Fruit fly (Drosophila melanogaster) whole organism, adult: ENCODE data around the gene Ggamma30A.

ENCODE experiments used
- CG11617 ChIP-seq: fragments of 200-800 bp; sonication (Bioruptor generic); optimal IDR thresholded peaks from 2 replicates; lab custom pipeline; 2017; ENCODE audit warnings: mild to moderate bottlenecking, missing biosample characterization, missing genetic modification reagents, missing genetic modification characterization
- CG12768 ChIP-seq: fragments of 200-800 bp; sonication (Bioruptor generic); optimal IDR thresholded peaks from 2 replicates; lab custom pipeline; 2017; ENCODE audit warnings: missing biosample characterization, missing genetic modification characterization, mild to moderate bottlenecking, moderate library complexity, missing genetic modification reagents
- CG14711 ChIP-seq: fragments of 200-800 bp; sonication (Bioruptor generic); optimal IDR thresholded peaks from 2 replicates; lab custom pipeline; 2018; ENCODE audit warnings: missing biosample characterization, mild to moderate bottlenecking, missing genetic modification characterization, moderate library complexity
- CG1620 ChIP-seq: fragments of 200-800 bp; sonication (Bioruptor generic); optimal IDR thresholded peaks from 2 replicates; lab custom pipeline; 2016; ENCODE audit warnings: missing biosample characterization, missing genetic modification characterization
- CG33017 ChIP-seq: fragments of 200-800 bp; sonication (Bioruptor generic); optimal IDR thresholded peaks from 2 replicates; lab custom pipeline; 2018; ENCODE audit warnings: missing biosample characterization, mild to moderate bottlenecking, missing genetic modification characterization, moderate library complexity
- CG5204 ChIP-seq: fragments of 200-800 bp; sonication (Bioruptor generic); optimal IDR thresholded peaks from 2 replicates; lab custom pipeline; 2016; ENCODE audit warnings: missing biosample characterization, missing genetic modification characterization
- CG7045 ChIP-seq: fragments of 200-800 bp; sonication (Bioruptor generic); optimal IDR thresholded peaks from 2 replicates; lab custom pipeline; 2017; ENCODE audit warnings: missing biosample characterization, mild to moderate bottlenecking, missing genetic modification characterization
- CG7101 ChIP-seq: fragments of 200-800 bp; sonication (Bioruptor generic); optimal IDR thresholded peaks from 2 replicates; lab custom pipeline; 2018; ENCODE audit warnings: missing biosample characterization, mild to moderate bottlenecking, missing genetic modification characterization, moderate library complexity
- Clk ChIP-seq: fragments of 200-800 bp; sonication (Bioruptor generic); optimal IDR thresholded peaks from 2 replicates; lab custom pipeline; 2017; ENCODE audit warnings: missing biosample characterization, missing genetic modification characterization
- Crg-1 ChIP-seq: fragments of 200-800 bp; sonication (Bioruptor generic); optimal IDR thresholded peaks from 2 replicates; lab custom pipeline; 2016; ENCODE audit warnings: missing biosample characterization, missing genetic modification characterization
- Hr96 ChIP-seq: fragments of 200-800 bp; sonication (Bioruptor generic); optimal IDR thresholded peaks from 2 replicates; lab custom pipeline; 2016; ENCODE audit warnings: missing biosample characterization, missing genetic modification characterization
- Mnt ChIP-seq: fragments of 200-800 bp; sonication (Bioruptor generic); optimal IDR thresholded peaks from 2 replicates; lab custom pipeline; 2016; ENCODE audit warnings: missing biosample characterization, mild to moderate bottlenecking, missing genetic modification characterization
- bab1 ChIP-seq: fragments of 200-800 bp; sonication (Bioruptor generic); optimal IDR thresholded peaks from 3 replicates; lab custom pipeline; 2019; ENCODE audit warnings: missing biosample characterization, mild to moderate bottlenecking, missing genetic modification characterization, moderate library complexity
- cic ChIP-seq: fragments of 200-800 bp; sonication (Bioruptor generic); optimal IDR thresholded peaks from 2 replicates; lab custom pipeline; 2017; ENCODE audit warnings: missing biosample characterization, mild to moderate bottlenecking, missing genetic modification characterization, moderate library complexity
- cnc ChIP-seq, 2 experiments: fragments of >200 bp; optimal IDR thresholded peaks; 2 replicates each; lab custom pipeline; 2017
- kay ChIP-seq: fragments of 200-800 bp; sonication (Bioruptor generic); peaks from one replicate; lab custom pipeline; 2016; ENCODE audit warnings: missing biosample characterization, missing genetic modification characterization, borderline replicate concordance
- ovo ChIP-seq: fragments of 200-800 bp; sonication (Bioruptor generic); optimal IDR thresholded peaks from 2 replicates; lab custom pipeline; 2016; ENCODE audit warnings: missing biosample characterization, missing genetic modification characterization
- pad ChIP-seq: fragments of 200-800 bp; sonication (Bioruptor generic); optimal IDR thresholded peaks from 3 replicates; lab custom pipeline; 2017; ENCODE audit warnings: missing biosample characterization, missing genetic modification characterization, mild to moderate bottlenecking, moderate library complexity, missing genetic modification reagents
- tj ChIP-seq: fragments of 200-800 bp; sonication (Bioruptor generic); optimal IDR thresholded peaks from 3 replicates; lab custom pipeline; 2017; ENCODE audit warnings: missing biosample characterization, mild to moderate bottlenecking, missing genetic modification characterization, moderate library complexity
- toe ChIP-seq: fragments of 200-800 bp; sonication (Bioruptor generic); optimal IDR thresholded peaks from 2 replicates; lab custom pipeline; 2016; ENCODE audit warnings: missing biosample characterization, missing genetic modification characterization

Gene Ggamma30A

DNA sequence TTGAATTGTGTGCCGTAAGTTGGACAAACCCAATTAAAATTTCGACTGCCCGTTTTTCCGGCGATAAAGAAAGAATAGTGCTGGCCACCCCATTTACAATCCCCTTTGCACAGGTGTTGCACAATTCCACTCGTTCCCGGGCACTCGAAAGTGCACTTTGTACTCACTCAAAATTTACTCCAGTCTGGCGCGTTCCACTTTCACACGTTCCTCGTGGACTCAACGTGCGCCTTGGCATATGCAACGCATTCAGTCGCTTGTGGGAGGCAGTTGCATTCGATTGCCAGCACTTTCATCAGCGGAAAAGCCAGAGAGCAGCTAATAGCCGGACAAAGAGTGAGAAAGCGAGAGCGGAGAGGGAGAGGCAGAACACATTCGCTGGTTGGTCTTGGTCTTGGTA lies at the start of gene Ggamma30A:
TSS of gene Ggamma30A (plus strand) at position 248 of the 400 bp plus-strand sequence.
- TF ChIP-seq CG12768 (peak; percentile 15), cnc (optimal IDR thresholded peaks at IDR 0.05; lab: Kevin White, UChicago) (no peak)

dm6 chr2L:9207133-9207532 lies 49.2 kb upstream of the Ggamma30A start:
- TF ChIP-seq CG7045 (GFP tag; lab: Kevin White, UChicago) (no peak), pad (GFP tag; lab: Kevin White, UChicago) (no peak), CG5204 (GFP tag; lab: Kevin White, UChicago) (no peak), CG1620 (GFP tag; lab: Kevin White, UChicago) (no peak), CG11617 (GFP tag; lab: Kevin White, UChicago) (no peak), Hr96 (GFP tag; lab: Kevin White, UChicago) (no peak), CG7101 (tag; lab: Kevin White, UChicago) (no peak), Clk (no peak)

DNA sequence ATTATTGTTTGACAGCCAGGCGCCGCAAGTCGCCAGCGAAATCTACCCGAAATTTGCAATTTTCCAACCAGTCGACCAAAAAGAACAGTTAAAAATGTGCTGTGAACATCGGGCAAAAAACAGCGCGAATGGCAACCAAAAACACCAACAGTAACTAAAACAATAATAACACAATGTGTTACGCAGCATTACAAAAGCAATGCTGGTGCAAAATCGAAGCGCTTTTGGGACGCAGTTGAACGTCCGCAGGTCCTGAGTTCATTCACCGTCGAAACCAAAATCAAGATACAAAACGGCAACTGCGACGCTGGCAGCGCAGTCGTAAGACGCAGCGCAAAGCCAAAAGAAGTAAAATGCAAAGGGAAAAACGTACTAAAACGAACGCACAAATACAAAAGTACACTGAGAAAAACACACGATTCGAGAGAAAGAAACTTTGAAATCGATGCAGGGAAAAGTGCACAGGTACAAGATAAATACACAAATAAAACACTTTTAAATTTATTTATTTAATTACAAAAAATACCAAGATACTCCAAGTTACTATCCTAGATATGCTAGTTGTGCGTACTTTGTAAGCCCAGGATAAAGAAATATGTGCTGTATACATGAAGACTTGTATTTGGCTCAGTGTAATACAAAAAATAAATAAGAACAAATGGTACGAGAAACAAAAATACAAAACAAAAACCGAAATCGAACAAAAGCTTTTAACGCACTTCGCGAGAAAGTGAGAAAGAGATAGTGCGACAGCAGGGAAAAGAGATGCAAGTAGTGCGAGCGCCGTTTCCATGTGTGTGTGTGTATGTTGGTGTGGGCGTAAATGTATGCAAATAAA lies 45.3 kb upstream of the Ggamma30A start:
- TF ChIP-seq CG14711 (tag; lab: Kevin White, UChicago) (peak; percentile 2), pad (GFP tag; lab: Kevin White, UChicago) (no peak), CG7101 (tag; lab: Kevin White, UChicago) (peak; percentile 1), toe (GFP tag; lab: Kevin White, UChicago) (no peak), Hr96 (GFP tag; lab: Kevin White, UChicago) (no peak), CG7045 (GFP tag; lab: Kevin White, UChicago) (peak; percentile 35), CG11617 (GFP tag; lab: Kevin White, UChicago) (peak; percentile 37), CG12768 (peak; percentile 8), CG33017 (tag; lab: Kevin White, UChicago) (peak; percentile 19), bab1 (peak; percentile 24), Crg-1 (GFP tag; lab: Kevin White, UChicago) (no peak)

- TF ChIP-seq CG1620 (GFP tag; lab: Kevin White, UChicago) (no peak), CG7045 (GFP tag; lab: Kevin White, UChicago) (no peak), CG12768 (no peak), Clk (no peak), CG14711 (tag; lab: Kevin White, UChicago) (no peak), Hr96 (GFP tag; lab: Kevin White, UChicago) (no peak), Mnt (GFP tag; lab: Kevin White, UChicago) (no peak), Crg-1 (GFP tag; lab: Kevin White, UChicago) (no peak), cnc (optimal IDR thresholded peaks at IDR 0.05; lab: Kevin White, UChicago) (no peak), pad (GFP tag; lab: Kevin White, UChicago) (no peak), toe (GFP tag; lab: Kevin White, UChicago) (no peak), bab1 (no peak), CG11617 (GFP tag; lab: Kevin White, UChicago) (no peak), CG33017 (tag; lab: Kevin White, UChicago) (no peak), CG7101 (tag; lab: Kevin White, UChicago) (no peak), tj (GFP tag; lab: Kevin White, UChicago) (no peak), CG5204 (GFP tag; lab: Kevin White, UChicago) (no peak)
These were observed 42.7 kb upstream of the Ggamma30A start for dm6 chr2L:9213626-9214025.

- TF ChIP-seq tj (GFP tag; lab: Kevin White, UChicago) = no peak
- no peak for TF ChIP-seq Crg-1 (GFP tag; lab: Kevin White, UChicago)
- TF ChIP-seq Hr96 (GFP tag; lab: Kevin White, UChicago) = no peak
- TF ChIP-seq Clk = no peak
- no peak for TF ChIP-seq CG14711 (tag; lab: Kevin White, UChicago)
- no peak for TF ChIP-seq ovo (GFP tag; lab: Kevin White, UChicago)
- TF ChIP-seq CG33017 (tag; lab: Kevin White, UChicago) = no peak
- no peak for TF ChIP-seq CG7045 (GFP tag; lab: Kevin White, UChicago)
- TF ChIP-seq kay = no peak
- no peak for TF ChIP-seq cic
- TF ChIP-seq toe (GFP tag; lab: Kevin White, UChicago) = no peak
- TF ChIP-seq Mnt (GFP tag; lab: Kevin White, UChicago) = no peak
- no peak for TF ChIP-seq pad (GFP tag; lab: Kevin White, UChicago)
- no peak for TF ChIP-seq CG7101 (tag; lab: Kevin White, UChicago)
- TF ChIP-seq CG12768 = no peak
- no peak for TF ChIP-seq CG5204 (GFP tag; lab: Kevin White, UChicago)
- no peak for TF ChIP-seq bab1
These were observed 40.5 kb upstream of the Ggamma30A start for dm6 chr2L:9215899-9216298.

DNA sequence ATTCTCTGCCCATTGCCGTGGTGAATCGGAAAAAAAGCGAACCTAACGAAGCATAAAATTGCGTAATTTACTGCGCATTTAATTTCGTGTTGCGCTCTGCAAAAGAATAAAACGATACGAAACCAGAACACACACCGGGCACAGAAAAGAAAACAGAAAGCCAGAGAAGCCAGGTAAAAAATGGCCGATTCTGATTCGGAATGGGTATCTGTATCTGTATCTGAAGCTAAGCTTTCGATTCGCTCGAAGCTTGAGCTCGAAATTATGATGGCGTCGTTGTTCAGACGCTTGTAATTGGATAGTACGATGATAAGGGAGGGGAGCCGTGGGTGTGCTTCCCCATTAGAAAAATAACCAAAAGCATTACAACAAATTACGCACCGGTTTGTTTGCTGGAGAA lies 33.1 kb upstream of the Ggamma30A start:
- no peak for TF ChIP-seq cic
